Worm (Caenorhabditis elegans) whole organism, L4 larva: ENCODE data around the gene ets-5.

Experiments used
- T20F7.1 ChIP-seq: fragments of 200-800 bp; sonication (Bioruptor generic); optimal IDR thresholded peaks from 2 replicates; lab custom pipeline; 2018; ENCODE audit warnings: mild to moderate bottlenecking, missing genetic modification characterization, missing compliant biosample characterization
- cey-2 ChIP-seq: sonication (generic microtip); optimal IDR thresholded peaks from 3 replicates; lab custom pipeline; 2017; ENCODE audit warnings: missing genetic modification characterization, mild to moderate bottlenecking, missing compliant biosample characterization, antibody characterized with exemption, borderline replicate concordance; ENCODE audit not compliant: insufficient read depth
- fkh-10 ChIP-seq: fragments of 150-350 bp; optimal IDR thresholded peaks from 2 replicates; lab custom pipeline; 2014; ENCODE audit warnings: missing biosample characterization, missing genetic modification reagents, missing genetic modification characterization
- lim-7 ChIP-seq: fragments of 200-800 bp; sonication (Bioruptor generic); IDR thresholded peaks from 2 replicates; pipeline ENCODE4 v1.3.6; 2022; ENCODE audit warnings: missing genetic modification characterization, missing compliant biosample characterization
- lsy-2 ChIP-seq, 2 experiments: fragments of 150-350 bp in 1 of 2; sonication (generic microtip) in 1 of 2; optimal IDR thresholded peaks; 2 replicates each; lab custom pipeline; 2014 to 2017; ENCODE audit warnings: missing biosample characterization in 2 of 2, missing genetic modification characterization in 2 of 2
- mep-1 ChIP-seq: fragments of 150-350 bp; sonication (generic microtip); optimal IDR thresholded peaks from 3 replicates; lab custom pipeline; 2014; ENCODE audit warnings: missing biosample characterization, missing genetic modification characterization
- nhr-11 ChIP-seq: fragments of 150-350 bp; optimal IDR thresholded peaks from 2 replicates; lab custom pipeline; 2014; ENCODE audit warnings: missing biosample characterization, missing genetic modification characterization
- nhr-237 ChIP-seq: sonication (generic microtip); optimal IDR thresholded peaks from 2 replicates; lab custom pipeline; 2017; ENCODE audit warnings: missing biosample characterization, missing genetic modification characterization
- nhr-41 ChIP-seq: fragments of 200-800 bp; sonication (Bioruptor generic); IDR thresholded peaks from 2 replicates; pipeline ENCODE4 v1.3.6; 2022; ENCODE audit warnings: missing genetic modification reagents, missing genetic modification characterization, missing compliant biosample characterization
- pha-4 ChIP-seq, 2 experiments: fragments of 150-350 bp in 1 of 2; fragments of 200-800 bp in 1 of 2; sonication (Bioruptor generic) in 1 of 2; IDR thresholded peaks in 1 of 2; optimal IDR thresholded peaks in 1 of 2; 2 replicates each; pipeline versions ENCODE4 v1.3.6 to Lab custom; 2014 to 2022; ENCODE audit warnings: missing genetic modification characterization in 2 of 2, missing genetic modification reagents in 2 of 2, missing biosample characterization in 1 of 2, missing compliant biosample characterization in 1 of 2
- pqm-1 ChIP-seq: sonication (generic microtip); optimal IDR thresholded peaks from 2 replicates; lab custom pipeline; 2017; ENCODE audit warnings: missing biosample characterization, missing genetic modification characterization
- unc-62 ChIP-seq, 3 experiments: fragments of 150-350 bp in 1 of 3; sonication (generic microtip); optimal IDR thresholded peaks in 2 of 3; peaks in 1 of 3; 1 replicate in 1 of 3; 2 replicates in 2 of 3; lab custom pipeline; 2014 to 2017; ENCODE audit warnings: missing biosample characterization in 3 of 3, missing genetic modification characterization in 3 of 3, missing genetic modification reagents in 3 of 3, missing genotype in 1 of 3
- vab-7 ChIP-seq: fragments of 200-800 bp; sonication (Bioruptor generic); IDR thresholded peaks from 2 replicates; pipeline ENCODE4 v1.3.6; 2022; ENCODE audit warnings: missing genetic modification reagents, missing genetic modification characterization, missing compliant biosample characterization

- TF ChIP-seq vab-7 (GFP tag; lab: Robert Waterston, UW) (no peak), pha-4 (GFP tag; IDR thresholded peaks at IDR 0.05; lab: Robert Waterston, UW) (no peak), pha-4 (tag; optimal IDR thresholded peaks at IDR 0.05; lab: Kevin White, UChicago) (no peak), lsy-2 (tag; optimal IDR thresholded peaks at IDR 0.05; lab: Kevin White, UChicago) (no peak), T20F7.1 (GFP tag; lab: Kevin White, UChicago) (no peak), nhr-41 (GFP tag; lab: Robert Waterston, UW) (no peak), lim-7 (GFP tag; lab: Robert Waterston, UW) (no peak), nhr-237 (tag; lab: Kevin White, UChicago) (no peak), fkh-10 (GFP tag; lab: Kevin White, UChicago) (no peak), mep-1 (tag; lab: Kevin White, UChicago) (no peak), pqm-1 (tag; lab: Kevin White, UChicago) (no peak), cey-2 (tag; lab: Kevin White, UChicago) (no peak), unc-62 (GFP tag; optimal IDR thresholded peaks at IDR 0.05 in 1 of 2; lab: Kevin White, UChicago) (no peak), unc-62 (tag; optimal IDR thresholded peaks at IDR 0.05; lab: Kevin White, UChicago) (no peak), nhr-11 (no peak)
These were observed 18.0 kb upstream of the ets-5 start for ce11 chrX:5102338-5102737.
